Fruit fly (Drosophila melanogaster): ENCODE results near the gene CG43329.

- TF ChIP-seq pan (optimal IDR thresholded peaks at IDR 0.05) (no peak), psq (optimal IDR thresholded peaks at IDR 0.05) (no peak), usp (GFP tag; optimal IDR thresholded peaks at IDR 0.05) (no peak)
Observed at dm6 chr3L:22549926-22550325, 44.9 kb upstream of the CG43329 start, which contains the start of gene Trxr2.
